Fruit fly (Drosophila melanogaster) whole organism, adult: ENCODE data around the gene CG17855.

Experiments
- CG33017 ChIP-seq: fragments of 200-800 bp; sonication (Bioruptor generic); optimal IDR thresholded peaks from 2 replicates; lab custom pipeline; 2018; ENCODE audit warnings: missing biosample characterization, mild to moderate bottlenecking, missing genetic modification characterization, moderate library complexity
- CG5204 ChIP-seq: fragments of 200-800 bp; sonication (Bioruptor generic); optimal IDR thresholded peaks from 2 replicates; lab custom pipeline; 2016; ENCODE audit warnings: missing biosample characterization, missing genetic modification characterization
- CG7101 ChIP-seq: fragments of 200-800 bp; sonication (Bioruptor generic); optimal IDR thresholded peaks from 2 replicates; lab custom pipeline; 2018; ENCODE audit warnings: missing biosample characterization, mild to moderate bottlenecking, missing genetic modification characterization, moderate library complexity
- Clk ChIP-seq: fragments of 200-800 bp; sonication (Bioruptor generic); optimal IDR thresholded peaks from 2 replicates; lab custom pipeline; 2017; ENCODE audit warnings: missing biosample characterization, missing genetic modification characterization

- TF ChIP-seq CG33017 (tag; lab: Kevin White, UChicago) (peak; percentile 9), CG5204 (no peak), CG7101 (tag; lab: Kevin White, UChicago) (peak; percentile 2), Clk (GFP tag; lab: Kevin White, UChicago) (no peak)
Observed at dm6 chr2L:9564527-9564926, 24.2 kb downstream of the CG17855 start.
